Worm (Caenorhabditis elegans): Measurements from ENCODE around the gene K08E3.2.

DNA sequence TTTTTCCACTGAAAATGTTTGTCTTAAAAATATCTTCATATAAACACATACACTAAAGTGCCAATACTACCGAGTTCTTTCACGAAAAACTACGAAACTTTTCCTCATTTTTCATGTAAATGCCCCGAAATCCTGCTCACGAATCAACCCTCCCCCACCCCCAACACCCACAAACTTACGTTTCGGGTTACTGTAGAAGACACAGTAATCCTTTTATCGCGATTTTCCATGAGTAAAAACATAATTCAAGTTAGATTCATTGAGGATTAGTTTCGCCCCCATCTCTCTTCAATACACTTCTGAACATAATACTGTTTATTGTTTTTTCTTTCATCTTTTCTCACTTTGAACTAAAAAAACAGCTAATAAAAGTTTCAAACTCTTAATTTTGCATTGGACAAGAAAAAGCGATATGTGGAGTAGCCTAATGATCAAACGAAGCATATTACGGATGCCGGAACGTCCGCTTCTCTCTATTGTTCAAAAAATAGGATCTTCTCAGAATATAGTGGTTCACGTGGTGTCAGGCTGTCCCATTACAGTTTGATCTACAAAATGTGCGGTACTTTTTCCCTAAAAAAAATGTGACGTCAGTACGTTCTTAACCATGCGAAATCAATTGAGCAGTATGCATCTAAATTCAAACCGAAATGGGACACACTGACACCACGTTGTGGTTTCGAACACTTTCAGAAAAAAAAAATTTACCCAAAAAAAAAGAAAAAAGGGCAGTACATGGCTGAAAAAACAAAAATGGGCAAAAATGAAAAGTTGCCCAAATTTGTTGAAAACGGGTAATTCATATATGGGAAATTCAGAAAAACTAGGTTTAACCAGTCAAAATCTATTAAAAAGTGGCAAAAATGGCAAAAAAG is 24.2 kb downstream of the K08E3.2 start:
- TF ChIP-seq unc-62 (GFP tag; optimal IDR thresholded peaks at IDR 0.05) (no peak), nhr-28 (tag; optimal IDR thresholded peaks at IDR 0.05) (no peak), pha-4 (tag; optimal IDR thresholded peaks at IDR 0.05) (no peak), lin-32 (GFP tag; optimal IDR thresholded peaks at IDR 0.05) (no peak), elt-1 (tag; optimal IDR thresholded peaks at IDR 0.05; ENCODE audit: borderline replicate concordance, insufficient read depth) (no peak), tbx-8 (GFP tag; optimal IDR thresholded peaks at IDR 0.05) (no peak), snpc-4 (tag; optimal IDR thresholded peaks at IDR 0.05) (no peak)

Data from whole organism, mixed stage, embryonic.